Fruit fly (Drosophila melanogaster) whole organism, embryonic: ENCODE data around the gene CG6901.
A peak's percentile ranks its signal among the peaks of the same experiment; 100 is the strongest.

ENCODE experiments used
- CG10431 ChIP-seq: fragments of 200-800 bp; sonication (Bioruptor generic); optimal IDR thresholded peaks from 3 replicates; lab custom pipeline; 2018; ENCODE audit warnings: missing biosample characterization, mild to moderate bottlenecking, missing genetic modification characterization
- CG11696 ChIP-seq: fragments of 200-800 bp; sonication (Bioruptor generic); IDR thresholded peaks from 2 replicates; pipeline ENCODE4 v1.3.6; 2022; ENCODE audit warnings: missing biosample characterization, missing genetic modification characterization
- CG2875 ChIP-seq: fragments of 200-800 bp; sonication (Bioruptor generic); optimal IDR thresholded peaks from 2 replicates; lab custom pipeline; 2017; ENCODE audit warnings: missing biosample characterization, mild to moderate bottlenecking, missing genetic modification characterization, missing genetic modification reagents
- Dref ChIP-seq: fragments of 200-800 bp; sonication (Bioruptor generic); IDR thresholded peaks from 2 replicates; pipeline ENCODE4 v1.3.6; 2022; ENCODE audit warnings: missing biosample characterization, missing genetic modification characterization
- Drgx ChIP-seq: fragments of 200-800 bp; sonication (Bioruptor generic); IDR thresholded peaks from 2 replicates; pipeline ENCODE4 v1.3.6; 2022; ENCODE audit warnings: missing biosample characterization, missing genetic modification characterization
- Tbp ChIP-seq: fragments of >200 bp; optimal IDR thresholded peaks from 2 replicates; lab custom pipeline; 2018; ENCODE audit warnings: missing biosample characterization, missing genetic modification characterization
- cg ChIP-seq: fragments of 200-800 bp; sonication (Bioruptor generic); optimal IDR thresholded peaks from 3 replicates; lab custom pipeline; 2019; ENCODE audit warnings: missing biosample characterization, mild to moderate bottlenecking, missing genetic modification characterization, moderate library complexity
- h ChIP-seq: fragments of >200 bp; optimal IDR thresholded peaks from 2 replicates; lab custom pipeline; 2017
- hb ChIP-seq: fragments of 200-800 bp; sonication (Bioruptor generic); IDR thresholded peaks from 3 replicates; pipeline ENCODE4 v1.3.6; 2022; ENCODE audit warnings: missing biosample characterization, missing genetic modification characterization; ENCODE audit not compliant: partially characterized antibody
- jigr1 ChIP-seq: fragments of 200-800 bp; sonication (Bioruptor generic); IDR thresholded peaks from 3 replicates; pipeline ENCODE4 v1.3.6; 2022; ENCODE audit warnings: missing biosample characterization, missing genetic modification characterization
- toy ChIP-seq: fragments of 200-800 bp; sonication (Bioruptor generic); IDR thresholded peaks from 2 replicates; pipeline ENCODE4 v1.3.6; 2022; ENCODE audit warnings: missing biosample characterization, missing genetic modification characterization
- trem ChIP-seq: fragments of 200-800 bp; optimal IDR thresholded peaks from 3 replicates; lab custom pipeline; 2019; ENCODE audit warnings: missing biosample characterization, mild to moderate bottlenecking, missing genetic modification characterization, moderate library complexity

- TF ChIP-seq jigr1 (GFP tag; lab: Robert Waterston, UW), result no peak
- peak; percentile 21 for TF ChIP-seq CG2875 (GFP tag; lab: Kevin White, UChicago)
- no peak for TF ChIP-seq hb (GFP tag; lab: Robert Waterston, UW)
- TF ChIP-seq trem, result no peak
- TF ChIP-seq cg, result peak; percentile 58
- TF ChIP-seq Drgx (GFP tag; lab: Robert Waterston, UW), result no peak
- TF ChIP-seq h (lab: Kevin White, UChicago), result no peak
- TF ChIP-seq CG11696 (GFP tag; lab: Robert Waterston, UW), result no peak
- peak; percentile 29 for TF ChIP-seq CG10431 (GFP tag; lab: Kevin White, UChicago)
- no peak for TF ChIP-seq toy (GFP tag; lab: Robert Waterston, UW)
- TF ChIP-seq Tbp (GFP tag; lab: Kevin White, UChicago), result no peak
- no peak for TF ChIP-seq Dref
Observed at dm6 chr3R:16275890-16276619, 47.2 kb upstream of the CG6901 start.
